Fruit fly (Drosophila melanogaster): ENCODE results near the gene CG8086.
A peak's percentile ranks its signal among the peaks of the same experiment; 100 is the strongest.

CG8086 gene

dm6 chr2L:8277561-8278201, 20.4 kb upstream of the CG8086 start (continued):
- peak; percentile 88 for TF ChIP-seq Jarid2 (GFP tag; optimal IDR thresholded peaks at IDR 0.05)
- TF ChIP-seq Ptx1 (GFP tag; IDR thresholded peaks at IDR 0.05) = peak; percentile 99
- peak; percentile 99 for TF ChIP-seq lbe (GFP tag; optimal IDR thresholded peaks at IDR 0.05)
- peak; percentile 73 for TF ChIP-seq CG31365 (tag; optimal IDR thresholded peaks at IDR 0.05)
- TF ChIP-seq ac (GFP tag; optimal IDR thresholded peaks at IDR 0.05) = peak; percentile 97
- peak; percentile 95 for TF ChIP-seq CG31388 (GFP tag; optimal IDR thresholded peaks at IDR 0.05)
- TF ChIP-seq CG12391 (tag; optimal IDR thresholded peaks at IDR 0.05) = peak; percentile 99
- peak; percentile 45 for TF ChIP-seq mirr (GFP tag; optimal IDR thresholded peaks at IDR 0.05)
- TF ChIP-seq Dip3 (GFP tag; optimal IDR thresholded peaks at IDR 0.05) = peak; percentile 71
- TF ChIP-seq HmgD (GFP tag; optimal IDR thresholded peaks at IDR 0.05) = peak; percentile 2
- TF ChIP-seq CG2712 (tag; optimal IDR thresholded peaks at IDR 0.05) = peak; percentile 98
- peak; percentile 89 for TF ChIP-seq CG10274 (GFP tag; optimal IDR thresholded peaks at IDR 0.05)
- TF ChIP-seq CG2116 (GFP tag; optimal IDR thresholded peaks at IDR 0.05) = peak; percentile 89
- TF ChIP-seq CG9215 (GFP tag; IDR thresholded peaks at IDR 0.05) = peak; percentile 93
- TF ChIP-seq tio (GFP tag; optimal IDR thresholded peaks at IDR 0.05) = peak; percentile 96
- TF ChIP-seq ewg (GFP tag; optimal IDR thresholded peaks at IDR 0.05) = peak; percentile 94
- TF ChIP-seq yki (optimal IDR thresholded peaks at IDR 0.05) = peak; percentile 6
- TF ChIP-seq BEAF-32 (GFP tag; optimal IDR thresholded peaks at IDR 0.05) = peak; percentile 0
- peak; percentile 67 for TF ChIP-seq CG10543 (GFP tag; optimal IDR thresholded peaks at IDR 0.05)
- TF ChIP-seq Sox100B (GFP tag; optimal IDR thresholded peaks at IDR 0.05) = peak; percentile 99
- TF ChIP-seq ato (GFP tag; IDR thresholded peaks at IDR 0.05; ENCODE audit: partially characterized antibody) = no peak; the same call in 1 of the 2 replicates
- TF ChIP-seq Ets97D (GFP tag; optimal IDR thresholded peaks at IDR 0.05) = peak; percentile 83
- TF ChIP-seq CG11398 (GFP tag; optimal IDR thresholded peaks at IDR 0.05) = peak; percentile 84
- peak; percentile 93 to 97 for TF ChIP-seq dpn (GFP tag; optimal IDR thresholded peaks at IDR 0.05)
- peak; percentile 72 for TF ChIP-seq eyg (GFP tag; optimal IDR thresholded peaks at IDR 0.05)
- peak; percentile 77 for TF ChIP-seq Kr (GFP tag; optimal IDR thresholded peaks at IDR 0.05)
- peak in 1 of 2 experiments; percentile 18 for TF ChIP-seq tll (GFP tag; optimal IDR thresholded peaks at IDR 0.05)
- peak; percentile 97 for TF ChIP-seq gt (GFP tag; IDR thresholded peaks at IDR 0.05)
- TF ChIP-seq twi (tag; optimal IDR thresholded peaks at IDR 0.05) = peak; percentile 90
- TF ChIP-seq CG4282 (GFP tag; optimal IDR thresholded peaks at IDR 0.05) = peak; percentile 24
- TF ChIP-seq CG11504 (tag; optimal IDR thresholded peaks at IDR 0.05) = peak; percentile 96
- TF ChIP-seq insv (GFP tag; optimal IDR thresholded peaks at IDR 0.05) = peak; percentile 11 to 62
- peak; percentile 98 for TF ChIP-seq CG4404 (GFP tag; IDR thresholded peaks at IDR 0.05)
- peak; percentile 63 for TF ChIP-seq ash1 (GFP tag; optimal IDR thresholded peaks at IDR 0.05)
- TF ChIP-seq CG14860 (GFP tag; IDR thresholded peaks at IDR 0.05; ENCODE audit: partially characterized antibody) = no peak
- TF ChIP-seq MTF-1 (GFP tag; optimal IDR thresholded peaks at IDR 0.05; ENCODE audit: borderline replicate concordance) = peak; percentile 95
- no peak for TF ChIP-seq hbn (GFP tag; IDR thresholded peaks at IDR 0.05; ENCODE audit: partially characterized antibody)
- TF ChIP-seq Aef1 (GFP tag; IDR thresholded peaks at IDR 0.05) = peak; percentile 95
- peak; percentile 99 for TF ChIP-seq CG30403 (GFP tag; optimal IDR thresholded peaks at IDR 0.05)
- peak; percentile 87 for TF ChIP-seq mam (GFP tag; optimal IDR thresholded peaks at IDR 0.05)
- TF ChIP-seq disco-r (GFP tag; optimal IDR thresholded peaks at IDR 0.05) = peak; percentile 85
- peak; percentile 98 for TF ChIP-seq Med (GFP tag)
- TF ChIP-seq nmo (GFP tag; optimal IDR thresholded peaks at IDR 0.05) = peak; percentile 98
- peak; percentile 85 for TF ChIP-seq CG18011 (GFP tag; optimal IDR thresholded peaks at IDR 0.05)
- TF ChIP-seq Blimp-1 (GFP tag; optimal IDR thresholded peaks at IDR 0.05) = peak; percentile 98
- TF ChIP-seq CG10321 (GFP tag; IDR thresholded peaks at IDR 0.05) = peak; percentile 85
- peak; percentile 93 for TF ChIP-seq fd64A (GFP tag; optimal IDR thresholded peaks at IDR 0.05)
- peak; percentile 66 for TF ChIP-seq CG3995 (GFP tag; optimal IDR thresholded peaks at IDR 0.05)
- TF ChIP-seq CG11085 (GFP tag; IDR thresholded peaks at IDR 0.05) = peak; percentile 93

Data from whole organism, embryonic.